Fruit fly (Drosophila melanogaster) whole organism, prepupa: Measurements from ENCODE around the gene gwl.

Source experiments
- CG10631 ChIP-seq: fragments of 200-800 bp; sonication (Bioruptor generic); optimal IDR thresholded peaks from 2 replicates; lab custom pipeline; 2016; ENCODE audit warnings: missing biosample characterization, missing genetic modification characterization
- CG15336 ChIP-seq: fragments of 200-800 bp; sonication (Bioruptor generic); IDR thresholded peaks from 2 replicates; pipeline ENCODE4 v1.3.6; 2022; ENCODE audit warnings: missing biosample characterization, missing genetic modification characterization
- Eip75B ChIP-seq: fragments of 200-800 bp; sonication (Bioruptor generic); optimal IDR thresholded peaks from 3 replicates; lab custom pipeline; 2016; ENCODE audit warnings: missing biosample characterization, missing genetic modification characterization
- Sox102F ChIP-seq: fragments of 200-800 bp; sonication (Bioruptor generic); optimal IDR thresholded peaks from 2 replicates; lab custom pipeline; 2016; ENCODE audit warnings: missing biosample characterization, mild to moderate bottlenecking, missing genetic modification characterization
- dac ChIP-seq: fragments of 200-800 bp; sonication (Bioruptor generic); optimal IDR thresholded peaks from 2 replicates; lab custom pipeline; 2017; ENCODE audit warnings: missing biosample characterization, mild to moderate bottlenecking, missing genetic modification characterization
- dsx ChIP-seq: fragments of 200-800 bp; optimal IDR thresholded peaks from 3 replicates; lab custom pipeline; 2019; ENCODE audit warnings: missing biosample characterization, mild to moderate bottlenecking, missing genetic modification characterization, moderate library complexity; ENCODE audit not compliant: poor library complexity, severe bottlenecking
- salr ChIP-seq, 2 experiments: fragments of 200-800 bp; sonication (Bioruptor generic); optimal IDR thresholded peaks; 3 replicates each; lab custom pipeline; 2016 to 2018; ENCODE audit warnings: missing biosample characterization in 2 of 2, missing genetic modification characterization in 2 of 2, mild to moderate bottlenecking in 1 of 2

- TF ChIP-seq dac (no peak), Sox102F (no peak), CG10631 (no peak), salr (GFP tag; optimal IDR thresholded peaks at IDR 0.05; lab: Kevin White, UChicago) (no peak), CG15336 (GFP tag; lab: Robert Waterston, UW) (no peak), Eip75B (GFP tag; lab: Kevin White, UChicago) (no peak), dsx (GFP tag; lab: Kevin White, UChicago) (no peak)
Observed at dm6 chr3R:18722490-18722889, 23.7 kb upstream of the gwl start, which contains the start of gene CG34283.
